Fruit fly (Drosophila melanogaster): Measurements from ENCODE around the gene Sytalpha.

DNA sequence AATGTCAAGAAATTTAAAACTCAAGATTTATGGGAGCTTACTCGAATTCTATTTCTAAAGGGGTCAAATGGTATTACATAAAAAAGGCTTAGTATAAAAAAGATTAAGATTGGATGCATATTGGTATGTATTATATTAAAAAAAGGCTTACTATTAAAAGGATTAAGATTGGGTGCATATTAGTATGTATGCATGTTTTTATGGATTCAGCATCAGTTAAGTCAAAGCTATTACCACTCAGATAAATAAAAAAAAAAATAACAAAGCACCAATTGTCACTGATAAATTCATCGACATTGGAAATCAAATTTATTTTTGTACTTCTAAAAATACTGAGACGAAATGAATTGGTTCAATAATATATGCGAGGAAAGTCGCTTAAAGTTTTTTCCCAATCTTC is 35.5 kb downstream of the Sytalpha start, which contains the start of gene CG43054:
- no peak for TF ChIP-seq psq (optimal IDR thresholded peaks at IDR 0.05)
- TF ChIP-seq h (optimal IDR thresholded peaks at IDR 0.05), result no peak
- no peak for TF ChIP-seq Myc (optimal IDR thresholded peaks at IDR 0.05)
- TF ChIP-seq insv (optimal IDR thresholded peaks at IDR 0.05), result no peak
- TF ChIP-seq Sin3A (optimal IDR thresholded peaks at IDR 0.05), result no peak
